Fruit fly (Drosophila melanogaster) whole organism, embryonic: ENCODE measurements around the gene CG11970.

Experiments
- Antp ChIP-seq: fragments of 200-800 bp; sonication (Bioruptor generic); optimal IDR thresholded peaks from 3 replicates; lab custom pipeline; 2016; ENCODE audit warnings: missing biosample characterization, missing genetic modification characterization
- Bgb ChIP-seq: fragments of 200-800 bp; sonication (Bioruptor generic); IDR thresholded peaks from 2 replicates; pipeline ENCODE4 v1.3.6; 2022; ENCODE audit warnings: missing biosample characterization, missing genetic modification characterization; ENCODE audit not compliant: partially characterized antibody
- CG1024 ChIP-seq: fragments of 200-800 bp; sonication (Bioruptor generic); IDR thresholded peaks from 2 replicates; pipeline ENCODE4 v1.3.6; 2022; ENCODE audit warnings: missing biosample characterization, missing genetic modification characterization
- CG10543 ChIP-seq: fragments of 200-800 bp; sonication (Bioruptor generic); optimal IDR thresholded peaks from 3 replicates; lab custom pipeline; 2017; ENCODE audit warnings: missing biosample characterization, mild to moderate bottlenecking, missing genetic modification characterization, moderate library complexity
- CG11085 ChIP-seq: fragments of 200-800 bp; sonication (Bioruptor generic); IDR thresholded peaks from 2 replicates; pipeline ENCODE4 v1.3.6; 2022; ENCODE audit warnings: missing biosample characterization, missing genetic modification characterization
- CG12659 ChIP-seq: fragments of 200-800 bp; sonication (Bioruptor generic); optimal IDR thresholded peaks from 3 replicates; lab custom pipeline; 2017; ENCODE audit warnings: mild to moderate bottlenecking, missing biosample characterization, missing genetic modification reagents, missing genetic modification characterization
- CG15696 ChIP-seq: fragments of 200-800 bp; sonication (Bioruptor generic); optimal IDR thresholded peaks from 2 replicates; lab custom pipeline; 2019; ENCODE audit warnings: missing biosample characterization, mild to moderate bottlenecking, missing genetic modification characterization, moderate library complexity
- CG1647 ChIP-seq: fragments of 200-800 bp; sonication (Bioruptor generic); optimal IDR thresholded peaks from 3 replicates; lab custom pipeline; 2016; ENCODE audit warnings: missing biosample characterization, missing genetic modification characterization
- CG17186 ChIP-seq: fragments of 200-800 bp; sonication (Bioruptor generic); optimal IDR thresholded peaks from 3 replicates; lab custom pipeline; 2017; ENCODE audit warnings: missing biosample characterization, missing genetic modification reagents, missing genetic modification characterization
- CG17328 ChIP-seq: fragments of 200-800 bp; sonication (Bioruptor generic); IDR thresholded peaks from 2 replicates; pipeline ENCODE4 v1.3.6; 2022; ENCODE audit warnings: missing biosample characterization, missing genetic modification characterization
- CG18619 ChIP-seq: fragments of 200-800 bp; sonication (Bioruptor generic); optimal IDR thresholded peaks from 3 replicates; lab custom pipeline; 2017; ENCODE audit warnings: missing biosample characterization, mild to moderate bottlenecking, missing genetic modification characterization
- CG30403 ChIP-seq: fragments of 200-800 bp; sonication (Bioruptor generic); optimal IDR thresholded peaks from 3 replicates; lab custom pipeline; 2016; ENCODE audit warnings: missing biosample characterization, missing genetic modification characterization
- CG3847 ChIP-seq: fragments of 200-800 bp; sonication (Bioruptor generic); IDR thresholded peaks from 2 replicates; pipeline ENCODE4 v1.3.6; 2022; ENCODE audit warnings: missing biosample characterization, missing genetic modification characterization
- CG4617 ChIP-seq: fragments of 200-800 bp; sonication (Bioruptor generic); optimal IDR thresholded peaks from 3 replicates; lab custom pipeline; 2016; ENCODE audit warnings: missing biosample characterization, missing genetic modification characterization, borderline replicate concordance
- CG6791 ChIP-seq: fragments of 200-800 bp; sonication (Bioruptor generic); IDR thresholded peaks from 3 replicates; pipeline ENCODE4 v1.3.6; 2022; ENCODE audit warnings: missing biosample characterization, missing genetic modification characterization; ENCODE audit not compliant: partially characterized antibody
- CG7928 ChIP-seq: fragments of 200-800 bp; sonication (Bioruptor generic); optimal IDR thresholded peaks from 2 replicates; lab custom pipeline; 2017; ENCODE audit warnings: missing biosample characterization, mild to moderate bottlenecking, missing genetic modification characterization
- CG9215 ChIP-seq: fragments of 200-800 bp; sonication (Bioruptor generic); IDR thresholded peaks from 2 replicates; pipeline ENCODE4 v1.3.6; 2022; ENCODE audit warnings: missing biosample characterization, missing genetic modification characterization
- CG9437 ChIP-seq: fragments of 200-800 bp; sonication (Bioruptor generic); optimal IDR thresholded peaks from 2 replicates; lab custom pipeline; 2018; ENCODE audit warnings: missing biosample characterization, mild to moderate bottlenecking, missing genetic modification characterization
- CTCF ChIP-seq: fragments of 200-800 bp; sonication (Bioruptor generic); optimal IDR thresholded peaks from 2 replicates; lab custom pipeline; 2017; ENCODE audit warnings: missing biosample characterization, mild to moderate bottlenecking, missing genetic modification characterization, moderate library complexity
- CoRest ChIP-seq: fragments of 200-800 bp; sonication (Bioruptor generic); optimal IDR thresholded peaks from 3 replicates; lab custom pipeline; 2018; ENCODE audit warnings: missing biosample characterization, mild to moderate bottlenecking, missing genetic modification characterization, moderate library complexity
- Dref ChIP-seq: fragments of 200-800 bp; sonication (Bioruptor generic); IDR thresholded peaks from 2 replicates; pipeline ENCODE4 v1.3.6; 2022; ENCODE audit warnings: missing biosample characterization, missing genetic modification characterization
- E2f2 ChIP-seq: fragments of 200-800 bp; sonication (Bioruptor generic); IDR thresholded peaks from 2 replicates; pipeline ENCODE4 v1.3.6; 2022; ENCODE audit warnings: missing biosample characterization, missing genetic modification characterization
- GATAe ChIP-seq: fragments of 200-800 bp; sonication (Bioruptor generic); conservative IDR thresholded peaks from 2 replicates; pipeline ENCODE4 v1.3.6; 2022; ENCODE audit warnings: missing biosample characterization, missing genetic modification characterization
- Jarid2 ChIP-seq: fragments of 200-800 bp; sonication (Bioruptor generic); optimal IDR thresholded peaks from 3 replicates; lab custom pipeline; 2017; ENCODE audit warnings: mild to moderate bottlenecking, missing biosample characterization, missing genetic modification reagents, missing genetic modification characterization
- Mad ChIP-seq: fragments of 200-800 bp; sonication (Bioruptor generic); optimal IDR thresholded peaks from 2 replicates; lab custom pipeline; 2016; ENCODE audit warnings: missing biosample characterization, missing genetic modification characterization
- Med ChIP-seq: fragments of 200-800 bp; sonication (Bioruptor generic); peaks from one replicate; lab custom pipeline; 2016; ENCODE audit warnings: missing biosample characterization, missing genetic modification characterization, mild to moderate bottlenecking, inconsistent platforms, moderate library complexity
- Opbp ChIP-seq: fragments of 200-800 bp; sonication (Bioruptor generic); IDR thresholded peaks from 3 replicates; pipeline ENCODE4 v1.3.6; 2022; ENCODE audit warnings: missing biosample characterization, missing genetic modification characterization; ENCODE audit not compliant: partially characterized antibody
- Scr ChIP-seq: fragments of 200-800 bp; sonication (Bioruptor generic); IDR thresholded peaks from 2 replicates; pipeline ENCODE4 v1.3.6; 2022; ENCODE audit warnings: missing biosample characterization, missing genetic modification characterization; ENCODE audit not compliant: partially characterized antibody
- Sin3A ChIP-seq: fragments of >200 bp; optimal IDR thresholded peaks from 2 replicates; lab custom pipeline; 2018
- Usf ChIP-seq: fragments of 200-800 bp; sonication (Bioruptor generic); optimal IDR thresholded peaks from 2 replicates; lab custom pipeline; 2017; ENCODE audit warnings: missing genotype, missing biosample characterization, missing genetic modification characterization
- Vsx1 ChIP-seq: fragments of 200-800 bp; sonication (Bioruptor generic); optimal IDR thresholded peaks from 2 replicates; lab custom pipeline; 2017; ENCODE audit warnings: missing biosample characterization, mild to moderate bottlenecking, missing genetic modification characterization, missing genetic modification reagents
- ac ChIP-seq: fragments of 200-800 bp; sonication (Bioruptor generic); optimal IDR thresholded peaks from 3 replicates; lab custom pipeline; 2017; ENCODE audit warnings: missing biosample characterization, mild to moderate bottlenecking, missing genetic modification characterization
- crol ChIP-seq: fragments of 200-800 bp; sonication (Bioruptor generic); IDR thresholded peaks from 2 replicates; pipeline ENCODE4 v1.3.6; 2022; ENCODE audit warnings: missing biosample characterization, missing genetic modification characterization
- crp ChIP-seq, 2 experiments: fragments of 200-800 bp; sonication (Bioruptor generic); optimal IDR thresholded peaks; 2 replicates in 1 of 2; 3 replicates in 1 of 2; lab custom pipeline; 2017; ENCODE audit warnings: missing biosample characterization in 2 of 2, missing genetic modification characterization in 2 of 2, mild to moderate bottlenecking in 1 of 2, moderate library complexity in 1 of 2
- fd3F ChIP-seq: fragments of 200-800 bp; sonication (Bioruptor generic); optimal IDR thresholded peaks from 2 replicates; lab custom pipeline; 2018; ENCODE audit warnings: missing biosample characterization, mild to moderate bottlenecking, missing genetic modification characterization, moderate library complexity
- gce ChIP-seq: fragments of 200-800 bp; sonication (Bioruptor generic); IDR thresholded peaks from 3 replicates; pipeline ENCODE4 v1.3.6; 2022; ENCODE audit warnings: missing biosample characterization, missing genetic modification characterization
- gcm ChIP-seq: fragments of 200-800 bp; sonication (Bioruptor generic); optimal IDR thresholded peaks from 2 replicates; lab custom pipeline; 2019; ENCODE audit warnings: missing biosample characterization, mild to moderate bottlenecking, missing genetic modification characterization, moderate library complexity
- gfzf ChIP-seq: fragments of 200-800 bp; sonication (Bioruptor generic); optimal IDR thresholded peaks from 2 replicates; lab custom pipeline; 2016; ENCODE audit warnings: missing biosample characterization, mild to moderate bottlenecking, missing genetic modification characterization, moderate library complexity
- hth ChIP-seq: fragments of >200 bp; optimal IDR thresholded peaks from 2 replicates; lab custom pipeline; 2017; ENCODE audit warnings: inconsistent platforms
- insv ChIP-seq, 2 experiments: fragments of 200-800 bp; sonication (Bioruptor generic); optimal IDR thresholded peaks; 3 replicates each; lab custom pipeline; 2016 to 2018; ENCODE audit warnings: missing biosample characterization in 2 of 2, missing genetic modification characterization in 2 of 2
- pros ChIP-seq: fragments of 200-800 bp; sonication (Bioruptor generic); optimal IDR thresholded peaks from 3 replicates; lab custom pipeline; 2019; ENCODE audit warnings: missing biosample characterization, mild to moderate bottlenecking, missing genetic modification characterization, moderate library complexity
- pzg ChIP-seq: fragments of 200-800 bp; sonication (Bioruptor generic); optimal IDR thresholded peaks from 3 replicates; lab custom pipeline; 2018; ENCODE audit warnings: missing biosample characterization, mild to moderate bottlenecking, missing genetic modification characterization, moderate library complexity
- row ChIP-seq: fragments of 200-800 bp; sonication (Bioruptor generic); IDR thresholded peaks from 3 replicates; pipeline ENCODE4 v1.3.6; 2022; ENCODE audit warnings: missing biosample characterization, missing genetic modification characterization
- sc ChIP-seq, 3 experiments: fragments of >200 bp in 2 of 3; fragments of 200-800 bp in 1 of 3; sonication (Bioruptor generic) in 1 of 3; optimal IDR thresholded peaks; 2 replicates in 2 of 3; 3 replicates in 1 of 3; lab custom pipeline; 2017; ENCODE audit warnings: mild to moderate bottlenecking in 1 of 3, missing biosample characterization in 1 of 3, missing genetic modification characterization in 1 of 3, missing genetic modification reagents in 1 of 3
- sens ChIP-seq: fragments of 200-800 bp; sonication (Bioruptor generic); peaks from one replicate; lab custom pipeline; 2016; ENCODE audit warnings: missing biosample characterization, missing genetic modification characterization
- sens-2 ChIP-seq: fragments of 200-800 bp; sonication (Bioruptor generic); IDR thresholded peaks from 2 replicates; pipeline ENCODE4 v1.3.6; 2022; ENCODE audit warnings: missing biosample characterization, missing genetic modification characterization
- sna ChIP-seq: fragments of 200-800 bp; sonication (Bioruptor generic); IDR thresholded peaks from 2 replicates; pipeline ENCODE4 v1.3.6; 2022; ENCODE audit warnings: missing biosample characterization, missing genetic modification characterization; ENCODE audit not compliant: partially characterized antibody
- sr ChIP-seq: fragments of 200-800 bp; sonication (Bioruptor generic); IDR thresholded peaks from 3 replicates; pipeline ENCODE4 v1.3.6; 2022; ENCODE audit warnings: missing biosample characterization, missing genetic modification characterization
- unpg ChIP-seq: fragments of 200-800 bp; sonication (Bioruptor generic); optimal IDR thresholded peaks from 3 replicates; lab custom pipeline; 2018; ENCODE audit warnings: missing biosample characterization, mild to moderate bottlenecking, missing genetic modification characterization, moderate library complexity
- zf30C ChIP-seq: fragments of 200-800 bp; sonication (Bioruptor generic); optimal IDR thresholded peaks from 3 replicates; lab custom pipeline; 2018; ENCODE audit warnings: missing biosample characterization, mild to moderate bottlenecking, missing genetic modification characterization

The CG11970 gene

DNA sequence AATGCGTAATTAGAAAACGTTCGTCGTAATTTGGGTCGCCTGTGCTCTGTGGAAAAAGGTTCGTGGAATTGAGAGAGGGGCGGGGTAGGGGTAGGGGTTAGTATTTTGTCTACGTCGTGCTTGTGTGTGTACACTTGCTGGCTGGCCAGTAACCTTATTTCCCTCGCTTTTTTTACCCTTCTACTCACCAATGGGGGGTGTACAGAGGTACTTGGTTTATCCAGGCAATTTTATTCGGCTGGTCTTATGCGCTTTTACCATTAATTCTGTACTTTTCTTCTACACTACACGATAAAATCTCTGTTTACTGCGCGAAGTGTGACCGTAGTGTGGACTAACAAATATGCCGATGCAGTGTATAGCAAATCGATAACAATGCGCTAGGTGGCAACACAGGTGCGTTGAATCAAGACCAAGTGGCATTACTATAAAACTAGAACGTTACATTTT, 35.2 kb downstream of the CG11970 start, which contains the start of gene tgo (continued):
- TF ChIP-seq sc (optimal IDR thresholded peaks at IDR 0.05; lab: Kevin White, UChicago) (no peak), sc (GFP tag; optimal IDR thresholded peaks at IDR 0.05; lab: Kevin White, UChicago) (no peak), CG6791 (GFP tag; lab: Robert Waterston, UW) (0 out of 3 replicates have a peak, but pooled peaks have one; percentile 55), gce (GFP tag; lab: Robert Waterston, UW) (no peak), Antp (no peak), crol (peak; percentile 98), fd3F (no peak), GATAe (no peak), CG9437 (no peak), CTCF (GFP tag; lab: Kevin White, UChicago) (peak; percentile 42), sna (GFP tag; lab: Robert Waterston, UW) (0 out of 2 replicates have a peak, but pooled peaks have one; percentile 23), CG17328 (GFP tag; lab: Robert Waterston, UW) (no peak), zf30C (GFP tag; lab: Kevin White, UChicago) (no peak), CG10543 (GFP tag; lab: Kevin White, UChicago) (peak; percentile 36), CG18619 (no peak), Med (GFP tag; lab: Kevin White, UChicago) (peak; percentile 72), CG3847 (GFP tag; lab: Robert Waterston, UW) (peak; percentile 59; the same call in 1 of the 2 replicates), crp (GFP tag; optimal IDR thresholded peaks at IDR 0.05; lab: Kevin White, UChicago) (no peak), ac (GFP tag; lab: Kevin White, UChicago) (no peak), Jarid2 (no peak), pzg (GFP tag; lab: Kevin White, UChicago) (peak; percentile 96), CG15696 (tag; lab: Kevin White, UChicago) (no peak), CG1024 (no peak), E2f2 (GFP tag; lab: Robert Waterston, UW) (peak; percentile 64), CG12659 (GFP tag; lab: Kevin White, UChicago) (peak; percentile 69), sr (GFP tag; lab: Robert Waterston, UW) (no peak), CG17186 (peak; percentile 78), CG1647 (no peak), gfzf (peak; percentile 90), Bgb (GFP tag; lab: Robert Waterston, UW) (peak; percentile 31; the same call in 1 of the 2 replicates), Mad (GFP tag; lab: Kevin White, UChicago) (peak; percentile 11), sens-2 (GFP tag; lab: Robert Waterston, UW) (no peak), Sin3A (peak; percentile 65), Vsx1 (no peak), Opbp (peak; percentile 58; the same call in 2 of the 3 replicates), pros (GFP tag; lab: Kevin White, UChicago) (no peak), Usf (GFP tag; lab: Kevin White, UChicago) (no peak), hth (no peak), Scr (GFP tag; lab: Robert Waterston, UW) (peak; percentile 52), unpg (no peak), CG7928 (GFP tag; lab: Kevin White, UChicago) (no peak), CG30403 (GFP tag; lab: Kevin White, UChicago) (no peak), Dref (GFP tag; lab: Robert Waterston, UW) (peak; percentile 89), gcm (GFP tag; lab: Kevin White, UChicago) (peak; percentile 36), CG11085 (GFP tag; lab: Robert Waterston, UW) (no peak), sens (GFP tag; lab: Kevin White, UChicago) (peak; percentile 88), row (0 out of 3 replicates have a peak, but pooled peaks have one; percentile 19), CG9215 (GFP tag; lab: Robert Waterston, UW) (no peak), CG4617 (GFP tag; lab: Kevin White, UChicago) (peak; percentile 97), CoRest (tag; lab: Kevin White, UChicago) (peak; percentile 52), insv (GFP tag; optimal IDR thresholded peaks at IDR 0.05; lab: Kevin White, UChicago) (peak in 1 of 2 experiments; percentile 38)
